Fruit fly (Drosophila melanogaster) whole organism, wandering third instar larva: Measurements from ENCODE around the gene Frmd5.
A peak's percentile ranks its signal among the peaks of the same experiment; 100 is the strongest.

Experiments used
- Abd-B ChIP-seq: fragments of >200 bp; optimal IDR thresholded peaks from 2 replicates; lab custom pipeline; 2017; ENCODE audit warnings: missing biosample characterization, missing genetic modification characterization
- CG9705 ChIP-seq: fragments of 200-800 bp; sonication (Bioruptor generic); optimal IDR thresholded peaks from 2 replicates; lab custom pipeline; 2018; ENCODE audit warnings: missing biosample characterization, mild to moderate bottlenecking, missing genetic modification characterization
- CrebA ChIP-seq: fragments of 200-800 bp; sonication (Bioruptor generic); optimal IDR thresholded peaks from 2 replicates; lab custom pipeline; 2016; ENCODE audit warnings: missing biosample characterization, mild to moderate bottlenecking, missing genetic modification characterization, borderline replicate concordance
- Dfd ChIP-seq: fragments of >200 bp; optimal IDR thresholded peaks from 2 replicates; lab custom pipeline; 2017; ENCODE audit warnings: missing biosample characterization, missing genetic modification characterization
- GATAd ChIP-seq: sonication (Bioruptor generic); optimal IDR thresholded peaks from 2 replicates; lab custom pipeline; 2016; ENCODE audit warnings: missing biosample characterization, missing genetic modification characterization
- HLH106 ChIP-seq: fragments of 200-800 bp; optimal IDR thresholded peaks from 3 replicates; lab custom pipeline; 2019; ENCODE audit warnings: missing biosample characterization, mild to moderate bottlenecking, missing genetic modification characterization, moderate library complexity
- Hnf4 ChIP-seq: fragments of 200-800 bp; sonication (Bioruptor generic); optimal IDR thresholded peaks from 2 replicates; lab custom pipeline; 2016; ENCODE audit warnings: missing biosample characterization, mild to moderate bottlenecking, missing genetic modification characterization
- Hr78 ChIP-seq: fragments of >200 bp; optimal IDR thresholded peaks from 2 replicates; lab custom pipeline; 2017; ENCODE audit warnings: missing biosample characterization, missing genetic modification characterization
- Hr83 ChIP-seq: fragments of 200-300 bp; sonication (Bioruptor generic); optimal IDR thresholded peaks from 2 replicates; lab custom pipeline; 2016; ENCODE audit warnings: missing biosample characterization, mild to moderate bottlenecking, missing genetic modification characterization, moderate library complexity; ENCODE audit not compliant: poor library complexity, severe bottlenecking
- Jra ChIP-seq: sonication (Bioruptor generic); optimal IDR thresholded peaks from 2 replicates; lab custom pipeline; 2016; ENCODE audit warnings: missing biosample characterization, missing genetic modification characterization
- Myc ChIP-seq: fragments of >200 bp; optimal IDR thresholded peaks from 2 replicates; lab custom pipeline; 2017
- OdsH ChIP-seq: fragments of 200-800 bp; sonication (Bioruptor generic); optimal IDR thresholded peaks from 2 replicates; lab custom pipeline; 2016; ENCODE audit warnings: missing biosample characterization, mild to moderate bottlenecking, missing genetic modification characterization
- Rel ChIP-seq, 2 experiments: fragments of 200-800 bp; sonication (Bioruptor generic) in 1 of 2; optimal IDR thresholded peaks; 2 replicates in 1 of 2; 3 replicates in 1 of 2; lab custom pipeline; 2016 to 2019; ENCODE audit warnings: mild to moderate bottlenecking in 2 of 2, missing biosample characterization in 2 of 2, missing genetic modification characterization in 2 of 2, moderate library complexity in 1 of 2
- Sp1 ChIP-seq: fragments of 200-800 bp; sonication (Bioruptor generic); optimal IDR thresholded peaks from 3 replicates; lab custom pipeline; 2019; ENCODE audit warnings: missing biosample characterization, mild to moderate bottlenecking, missing genetic modification characterization, moderate library complexity
- Vsx2 ChIP-seq: fragments of 200-300, 225-300 bp; sonication (Bioruptor generic); optimal IDR thresholded peaks from 2 replicates; lab custom pipeline; 2018; ENCODE audit warnings: missing biosample characterization, missing genetic modification characterization; ENCODE audit not compliant: partially characterized antibody
- brk ChIP-seq: fragments of 200-800 bp; sonication (Bioruptor generic); optimal IDR thresholded peaks from 2 replicates; lab custom pipeline; 2016; ENCODE audit warnings: missing biosample characterization, mild to moderate bottlenecking, missing genetic modification characterization
- dl ChIP-seq, 2 experiments: fragments of 175-275, 200-275 bp in 1 of 2; fragments of 200-275 bp in 1 of 2; sonication (Bioruptor generic); optimal IDR thresholded peaks; lab custom pipeline; 2018; ENCODE audit warnings: mild to moderate bottlenecking in 2 of 2, missing biosample characterization in 2 of 2, missing genetic modification characterization in 2 of 2, moderate library complexity in 2 of 2; ENCODE audit not compliant: partially characterized antibody in 2 of 2, insufficient read depth in 1 of 2
- dsf ChIP-seq: sonication (Bioruptor generic); optimal IDR thresholded peaks from 2 replicates; lab custom pipeline; 2016; ENCODE audit warnings: missing biosample characterization, missing genetic modification characterization, borderline replicate concordance
- ey ChIP-seq: fragments of 200-800 bp; sonication (Bioruptor generic); optimal IDR thresholded peaks from 2 replicates; lab custom pipeline; 2016; ENCODE audit warnings: missing biosample characterization, missing genetic modification characterization
- foxo ChIP-seq, 2 experiments: fragments of 200-800 bp; sonication (Bioruptor generic); optimal IDR thresholded peaks; 2 replicates in 1 of 2; 3 replicates in 1 of 2; lab custom pipeline; 2016 to 2017; ENCODE audit warnings: missing biosample characterization in 2 of 2, missing genetic modification characterization in 2 of 2
- fru ChIP-seq: fragments of 200-800 bp; sonication (Bioruptor generic); optimal IDR thresholded peaks from 3 replicates; lab custom pipeline; 2016; ENCODE audit warnings: missing biosample characterization, mild to moderate bottlenecking, missing genetic modification characterization
- h ChIP-seq: fragments of 200-800 bp; sonication (Bioruptor generic); optimal IDR thresholded peaks from 3 replicates; lab custom pipeline; 2016; ENCODE audit warnings: missing biosample characterization, mild to moderate bottlenecking, missing genetic modification characterization
- jim ChIP-seq: fragments of 175-275, 200-325 bp; sonication (Bioruptor generic); optimal IDR thresholded peaks from 2 replicates; lab custom pipeline; 2016; ENCODE audit warnings: missing biosample characterization, mild to moderate bottlenecking, missing genetic modification characterization
- lola ChIP-seq: fragments of >200 bp; optimal IDR thresholded peaks from 2 replicates; lab custom pipeline; 2017; ENCODE audit warnings: missing biosample characterization, missing genetic modification characterization
- pan ChIP-seq: fragments of >200 bp; optimal IDR thresholded peaks from 2 replicates; lab custom pipeline; 2017
- psq ChIP-seq: fragments of 200-800 bp; sonication (Bioruptor generic); optimal IDR thresholded peaks from 3 replicates; lab custom pipeline; 2017; ENCODE audit warnings: missing biosample characterization, mild to moderate bottlenecking, missing genetic modification characterization, moderate library complexity
- rgr ChIP-seq: fragments of 200-800 bp; sonication (Bioruptor generic); optimal IDR thresholded peaks from 3 replicates; lab custom pipeline; 2016; ENCODE audit warnings: missing biosample characterization, mild to moderate bottlenecking, missing genetic modification characterization
- sage ChIP-seq: fragments of 200-800 bp; sonication (Bioruptor generic); optimal IDR thresholded peaks from 2 replicates; lab custom pipeline; 2016; ENCODE audit warnings: missing biosample characterization, mild to moderate bottlenecking, missing genetic modification characterization
- sv ChIP-seq: fragments of 200-800 bp; sonication (Bioruptor generic); optimal IDR thresholded peaks from 3 replicates; lab custom pipeline; 2016; ENCODE audit warnings: missing biosample characterization, missing genetic modification characterization
- usp ChIP-seq: fragments of >200 bp; optimal IDR thresholded peaks from 2 replicates; lab custom pipeline; 2017; ENCODE audit warnings: missing biosample characterization, missing genetic modification characterization
- woc ChIP-seq: sonication (Bioruptor generic); optimal IDR thresholded peaks from 2 replicates; lab custom pipeline; 2016; ENCODE audit warnings: missing biosample characterization, mild to moderate bottlenecking, missing genetic modification characterization

Gene Frmd5

DNA sequence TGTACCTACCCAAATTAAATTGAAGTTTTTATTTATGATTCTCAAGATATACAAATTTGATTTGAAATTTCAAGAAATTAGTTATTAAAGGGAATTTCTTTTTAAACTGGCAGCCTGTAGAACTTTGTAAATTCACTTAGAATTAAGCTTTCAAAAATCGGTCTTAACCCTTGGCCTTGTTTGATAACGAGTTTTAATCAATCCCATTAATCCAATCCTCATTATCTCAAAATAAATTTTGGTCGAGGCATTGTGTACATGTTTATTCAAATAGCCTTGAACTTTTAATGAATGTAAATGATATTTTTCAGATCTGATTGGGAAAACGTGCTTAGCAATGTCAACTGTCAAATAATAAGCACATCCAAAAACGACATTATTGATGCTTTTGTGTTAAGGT lies 4.4 kb upstream of the Frmd5 start:
- TF ChIP-seq HLH106 (tag; lab: Kevin White, UChicago) (no peak), sage (GFP tag; lab: Kevin White, UChicago) (no peak), pan (lab: Kevin White, UChicago) (no peak), CrebA (GFP tag; lab: Kevin White, UChicago) (no peak), Hnf4 (GFP tag; lab: Kevin White, UChicago) (no peak), dsf (GFP tag; lab: Kevin White, UChicago) (no peak), psq (GFP tag; lab: Kevin White, UChicago) (no peak), usp (GFP tag; lab: Kevin White, UChicago) (no peak), jim (GFP tag; lab: Kevin White, UChicago) (no peak), Rel (GFP tag; optimal IDR thresholded peaks at IDR 0.05; lab: Kevin White, UChicago) (no peak), Rel (tag; optimal IDR thresholded peaks at IDR 0.05; lab: Kevin White, UChicago) (no peak)

DNA sequence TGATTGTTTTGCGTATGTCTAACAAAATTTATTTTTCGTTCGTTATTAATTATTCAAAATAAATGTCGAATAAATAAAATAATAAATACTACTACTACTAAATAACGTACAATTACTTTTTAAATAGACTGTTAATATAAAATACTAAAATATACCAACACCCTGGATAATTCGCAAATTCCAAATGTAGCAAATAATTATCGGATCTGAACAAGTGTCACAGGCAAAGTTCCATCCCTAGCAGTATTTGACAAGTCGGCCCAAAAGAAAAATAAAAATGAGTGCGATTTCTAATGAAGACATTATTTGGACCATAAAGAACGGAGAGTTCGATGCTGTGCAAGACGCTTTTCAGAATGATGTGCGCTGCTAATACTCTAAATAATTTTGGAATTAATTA lies 2.8 kb upstream of the Frmd5 start, which contains the start of gene CG31715:
Gene CG31715, plus strand, starts transcription at position 212 of the 400 bp plus-strand sequence.
- peak; percentile 20 for TF ChIP-seq h (GFP tag; lab: Kevin White, UChicago)
- TF ChIP-seq dsf (GFP tag; lab: Kevin White, UChicago), result peak; percentile 9
- peak; percentile 32 for TF ChIP-seq Hr83 (GFP tag; lab: Kevin White, UChicago)
- TF ChIP-seq Hnf4 (GFP tag; lab: Kevin White, UChicago), result peak; percentile 21
- no peak for TF ChIP-seq dl (GFP tag; optimal IDR thresholded peaks at IDR 0.05; lab: Kevin White, UChicago; ENCODE audit: insufficient read depth in 1 of 2, partially characterized antibody in 2 of 2)
- peak in 1 of 2 experiments; percentile 48 for TF ChIP-seq foxo (GFP tag; optimal IDR thresholded peaks at IDR 0.05; lab: Kevin White, UChicago)
- TF ChIP-seq ey (GFP tag; lab: Kevin White, UChicago), result peak; percentile 9
- no peak for TF ChIP-seq GATAd (GFP tag; lab: Kevin White, UChicago)
- peak; percentile 64 for TF ChIP-seq rgr (GFP tag; lab: Kevin White, UChicago)
- no peak for TF ChIP-seq sage (GFP tag; lab: Kevin White, UChicago)
- TF ChIP-seq psq (GFP tag; lab: Kevin White, UChicago), result peak; percentile 13
- peak; percentile 35 for TF ChIP-seq woc (GFP tag; lab: Kevin White, UChicago)
- no peak for TF ChIP-seq CrebA (GFP tag; lab: Kevin White, UChicago)
- TF ChIP-seq HLH106 (tag; lab: Kevin White, UChicago), result peak; percentile 6
- peak; percentile 60 for TF ChIP-seq brk (GFP tag; lab: Kevin White, UChicago)
- no peak for TF ChIP-seq Sp1 (GFP tag; lab: Kevin White, UChicago)
- TF ChIP-seq jim (GFP tag; lab: Kevin White, UChicago), result no peak

DNA sequence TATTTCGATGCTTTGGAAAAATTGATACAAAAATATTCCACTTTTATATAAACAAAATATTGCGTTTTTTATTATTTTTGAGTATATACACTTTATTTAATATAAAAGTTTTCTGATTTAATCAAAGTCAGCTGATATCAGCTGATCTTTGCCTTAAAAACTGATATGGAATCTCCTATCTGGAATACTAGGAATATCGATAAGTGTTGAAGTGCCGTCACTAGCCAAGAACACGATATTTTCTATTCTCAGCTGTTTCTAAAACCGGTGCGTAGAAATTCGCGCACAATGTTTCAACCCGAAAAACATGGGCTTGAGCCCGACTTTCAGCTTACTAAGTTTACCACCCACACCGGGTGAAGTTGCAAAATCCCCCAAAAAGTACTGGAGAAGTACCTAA lies 1.8 kb upstream of the Frmd5 start, which contains the start of gene Sps2:
Gene Sps2, plus strand, starts transcription at position 124 of the 400 bp plus-strand sequence.
- TF ChIP-seq psq (GFP tag; lab: Kevin White, UChicago), result no peak
- peak; percentile 18 for TF ChIP-seq brk (GFP tag; lab: Kevin White, UChicago)
- no peak for TF ChIP-seq OdsH (GFP tag; lab: Kevin White, UChicago)
- TF ChIP-seq Vsx2, result no peak
- TF ChIP-seq GATAd (GFP tag; lab: Kevin White, UChicago), result no peak
- TF ChIP-seq HLH106 (tag; lab: Kevin White, UChicago), result no peak
- peak; percentile 24 for TF ChIP-seq h (GFP tag; lab: Kevin White, UChicago)
- TF ChIP-seq Hnf4 (GFP tag; lab: Kevin White, UChicago), result peak; percentile 10
- TF ChIP-seq foxo (GFP tag; optimal IDR thresholded peaks at IDR 0.05; lab: Kevin White, UChicago), result no peak
- no peak for TF ChIP-seq Jra (GFP tag; lab: Kevin White, UChicago)
- TF ChIP-seq Hr83 (GFP tag; lab: Kevin White, UChicago), result no peak
- no peak for TF ChIP-seq ey (GFP tag; lab: Kevin White, UChicago)
- peak; percentile 10 for TF ChIP-seq fru (GFP tag; lab: Kevin White, UChicago)
- TF ChIP-seq dl (GFP tag; optimal IDR thresholded peaks at IDR 0.05; lab: Kevin White, UChicago; ENCODE audit: insufficient read depth in 1 of 2, partially characterized antibody in 2 of 2), result no peak
- TF ChIP-seq Abd-B (GFP tag; lab: Kevin White, UChicago), result no peak
- no peak for TF ChIP-seq Dfd
- TF ChIP-seq Myc (lab: Kevin White, UChicago), result no peak
- no peak for TF ChIP-seq sv
- no peak for TF ChIP-seq Hr78
- no peak for TF ChIP-seq CrebA (GFP tag; lab: Kevin White, UChicago)
- no peak for TF ChIP-seq CG9705
- no peak for TF ChIP-seq lola (GFP tag; lab: Kevin White, UChicago)
- TF ChIP-seq jim (GFP tag; lab: Kevin White, UChicago), result no peak
